Worm (Caenorhabditis elegans) whole organism, mixed stage, embryonic: ENCODE data around the gene clec-204.

Experiments
- blmp-1 ChIP-seq: fragments of 150-350 bp; optimal IDR thresholded peaks from 2 replicates; lab custom pipeline; 2014; ENCODE audit warnings: missing biosample characterization, missing genetic modification characterization
- ces-1 ChIP-seq: fragments of 150-350 bp; optimal IDR thresholded peaks from 2 replicates; lab custom pipeline; 2014; ENCODE audit warnings: missing biosample characterization, missing genetic modification reagents, missing genetic modification characterization
- nhr-237 ChIP-seq: fragments of 150-350 bp; optimal IDR thresholded peaks from 2 replicates; lab custom pipeline; 2014; ENCODE audit warnings: missing biosample characterization, missing genetic modification characterization
- nhr-28 ChIP-seq: fragments of 150-350 bp; optimal IDR thresholded peaks from 2 replicates; lab custom pipeline; 2014; ENCODE audit warnings: missing biosample characterization, missing genetic modification characterization
- sem-2 ChIP-seq: fragments of 200-800 bp; sonication (Bioruptor generic); optimal IDR thresholded peaks from 2 replicates; lab custom pipeline; 2018; ENCODE audit warnings: mild to moderate bottlenecking, missing genetic modification characterization, missing compliant biosample characterization
- snpc-4 ChIP-seq: fragments of 150-350 bp; optimal IDR thresholded peaks from 2 replicates; lab custom pipeline; 2014; ENCODE audit warnings: missing biosample characterization, missing genetic modification characterization
- unc-62 ChIP-seq: fragments of 150-350 bp; optimal IDR thresholded peaks from 2 replicates; lab custom pipeline; 2014; ENCODE audit warnings: missing biosample characterization, missing genetic modification reagents, missing genetic modification characterization
- ztf-11 ChIP-seq: fragments of 150-350 bp; optimal IDR thresholded peaks from 2 replicates; lab custom pipeline; 2014; ENCODE audit warnings: missing biosample characterization, missing genetic modification characterization

DNA sequence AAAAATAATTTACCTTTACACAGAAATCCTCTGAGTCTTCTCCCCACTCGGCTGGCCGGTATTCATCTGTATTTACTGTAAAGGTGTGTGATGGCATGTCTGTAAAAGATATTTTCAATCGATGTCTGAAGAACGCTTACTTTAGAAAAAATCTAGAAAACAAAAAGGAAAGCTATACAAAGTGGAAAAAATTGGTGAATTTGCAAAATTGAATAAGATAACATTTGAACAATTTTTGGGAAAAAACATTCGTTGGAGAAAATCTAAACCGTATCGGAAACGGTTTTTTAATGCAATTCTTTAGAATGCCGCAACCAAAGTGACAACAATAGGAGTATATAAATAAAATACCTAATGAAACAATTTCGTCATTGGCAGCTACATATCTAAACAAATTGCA is 25.0 kb downstream of the clec-204 start, which contains the start of gene F36H9.5:
- no peak for TF ChIP-seq ces-1 (GFP tag; lab: Kevin White, UChicago)
- TF ChIP-seq ztf-11 (tag; lab: Kevin White, UChicago) = no peak
- no peak for TF ChIP-seq snpc-4 (tag; lab: Kevin White, UChicago)
- TF ChIP-seq unc-62 (GFP tag; lab: Kevin White, UChicago) = no peak
- TF ChIP-seq nhr-237 (tag; lab: Kevin White, UChicago) = no peak
- TF ChIP-seq nhr-28 (tag; lab: Kevin White, UChicago) = no peak
- TF ChIP-seq blmp-1 = no peak
- TF ChIP-seq sem-2 = no peak
